Worm (Caenorhabditis elegans) whole organism, L3 larva: ENCODE results near the gene Y54F10BM.3.

Experiments
- ceh-28 ChIP-seq: fragments of 150-350 bp; optimal IDR thresholded peaks from 2 replicates; lab custom pipeline; 2014; ENCODE audit warnings: missing biosample characterization, missing genetic modification reagents, missing genetic modification characterization
- egl-27 ChIP-seq: sonication (generic microtip); optimal IDR thresholded peaks from 4 replicates; lab custom pipeline; 2017; ENCODE audit warnings: missing biosample characterization, missing genetic modification reagents, missing genetic modification characterization
- elt-2 ChIP-seq: sonication (generic microtip); optimal IDR thresholded peaks from 2 replicates; lab custom pipeline; 2016; ENCODE audit warnings: missing genetic modification reagents, mild to moderate bottlenecking, missing genetic modification characterization, missing compliant biosample characterization
- lin-39 ChIP-seq: fragments of 150-350 bp; optimal IDR thresholded peaks from 2 replicates; lab custom pipeline; 2018; ENCODE audit warnings: missing biosample characterization, missing genetic modification reagents, missing genetic modification characterization
- mdl-1 ChIP-seq: fragments of 150-350 bp; optimal IDR thresholded peaks from 2 replicates; lab custom pipeline; 2014; ENCODE audit warnings: missing biosample characterization, missing genetic modification characterization
- nhr-12 ChIP-seq: fragments of 150-350 bp; optimal IDR thresholded peaks from 2 replicates; lab custom pipeline; 2014; ENCODE audit warnings: missing biosample characterization, missing genetic modification characterization
- pqm-1 ChIP-seq: fragments of 150-350 bp; optimal IDR thresholded peaks from 2 replicates; lab custom pipeline; 2017; ENCODE audit warnings: missing biosample characterization, missing genetic modification characterization, inconsistent platforms
- tbx-2 ChIP-seq: sonication (generic microtip); optimal IDR thresholded peaks from 2 replicates; lab custom pipeline; 2016; ENCODE audit warnings: mild to moderate bottlenecking, missing genetic modification characterization, missing compliant biosample characterization

ce11 chrIII:2316439-2316838, 34.6 kb downstream of the Y54F10BM.3 start:
- no peak for TF ChIP-seq elt-2 (tag; lab: Kevin White, UChicago)
- no peak for TF ChIP-seq nhr-12 (tag; lab: Kevin White, UChicago)
- no peak for TF ChIP-seq tbx-2 (tag; lab: Kevin White, UChicago)
- no peak for TF ChIP-seq mdl-1 (tag; lab: Kevin White, UChicago)
- no peak for TF ChIP-seq egl-27
- TF ChIP-seq ceh-28 (tag; lab: Kevin White, UChicago) = no peak
- no peak for TF ChIP-seq lin-39 (tag; lab: Kevin White, UChicago)
- TF ChIP-seq pqm-1 (tag; lab: Kevin White, UChicago) = no peak
